Worm (Caenorhabditis elegans) whole organism, late embryonic: ENCODE data around the gene tag-267.
"Not testable (repeated sequence)": the region's sequence is repeated elsewhere in the genome, so short reads cannot be mapped to it uniquely, and the experiment has no call there.

Source experiments
- F13H6.1 ChIP-seq: sonication (generic microtip); optimal IDR thresholded peaks from 2 replicates; lab custom pipeline; 2016; ENCODE audit warnings: missing genetic modification characterization, missing compliant biosample characterization
- elt-2 ChIP-seq: sonication (generic microtip); optimal IDR thresholded peaks from 2 replicates; lab custom pipeline; 2016; ENCODE audit warnings: missing genetic modification reagents, missing genetic modification characterization, missing compliant biosample characterization
- ets-4 ChIP-seq: sonication (generic microtip); optimal IDR thresholded peaks from 2 replicates; lab custom pipeline; 2016; ENCODE audit warnings: missing genetic modification characterization, missing compliant biosample characterization
- fkh-10 ChIP-seq: fragments of 150-350 bp; optimal IDR thresholded peaks from 2 replicates; lab custom pipeline; 2014; ENCODE audit warnings: missing biosample characterization, missing genetic modification reagents, missing genetic modification characterization
- gmeb-2 ChIP-seq: sonication (generic microtip); optimal IDR thresholded peaks from 2 replicates; lab custom pipeline; 2016; ENCODE audit warnings: missing genetic modification characterization, inconsistent platforms, missing compliant biosample characterization
- hlh-15 ChIP-seq: sonication (generic microtip); optimal IDR thresholded peaks from 2 replicates; lab custom pipeline; 2016; ENCODE audit warnings: missing genetic modification characterization, missing compliant biosample characterization
- mec-3 ChIP-seq: sonication (generic microtip); optimal IDR thresholded peaks from 2 replicates; lab custom pipeline; 2016; ENCODE audit warnings: borderline replicate concordance, missing genetic modification characterization, missing compliant biosample characterization
- nhr-232 ChIP-seq: sonication (generic microtip); optimal IDR thresholded peaks from 2 replicates; lab custom pipeline; 2016; ENCODE audit warnings: missing genetic modification characterization, missing compliant biosample characterization
- pqm-1 ChIP-seq: sonication (generic microtip); optimal IDR thresholded peaks from 2 replicates; lab custom pipeline; 2016; ENCODE audit warnings: missing genetic modification characterization, missing compliant biosample characterization
- sdc-2 ChIP-seq: sonication (generic microtip); optimal IDR thresholded peaks from 2 replicates; lab custom pipeline; 2016; ENCODE audit warnings: missing genotype, missing genetic modification characterization, missing compliant biosample characterization
- tbx-2 ChIP-seq: sonication (generic microtip); optimal IDR thresholded peaks from 2 replicates; lab custom pipeline; 2016; ENCODE audit warnings: missing genetic modification characterization, missing compliant biosample characterization

DNA sequence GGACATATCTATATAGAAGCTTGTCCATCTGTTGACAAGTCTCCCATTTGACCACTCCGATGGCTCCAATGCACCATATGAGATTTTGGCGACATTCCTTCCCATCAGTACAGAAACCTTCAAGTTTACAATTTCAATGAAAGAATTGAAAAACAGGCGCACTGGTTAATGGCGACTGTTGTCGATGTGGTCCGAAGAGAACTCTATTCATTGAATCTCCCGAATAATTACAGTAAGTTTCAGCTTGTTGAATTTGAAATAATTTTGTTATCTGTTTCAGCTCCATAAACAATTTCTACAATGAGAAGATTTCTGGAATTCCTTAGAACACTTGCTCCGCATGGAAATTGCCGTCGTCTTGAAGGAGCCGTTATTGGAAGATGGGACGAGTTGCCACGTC, 48.3 kb downstream of the tag-267 start, which contains the start of gene elf-1:
- not testable (repeated sequence) for TF ChIP-seq sdc-2; F13H6.1 (tag; lab: Kevin White, UChicago); elt-2 (tag; lab: Kevin White, UChicago); hlh-15 (tag; lab: Kevin White, UChicago); gmeb-2 (tag; lab: Kevin White, UChicago); pqm-1 (tag; lab: Kevin White, UChicago); ets-4; nhr-232 (tag; lab: Kevin White, UChicago); fkh-10; tbx-2 (tag; lab: Kevin White, UChicago); mec-3 (tag; lab: Kevin White, UChicago)
